Worm (Caenorhabditis elegans): ENCODE data around the gene Y37D8A.19.

The Y37D8A.19 gene

DNA sequence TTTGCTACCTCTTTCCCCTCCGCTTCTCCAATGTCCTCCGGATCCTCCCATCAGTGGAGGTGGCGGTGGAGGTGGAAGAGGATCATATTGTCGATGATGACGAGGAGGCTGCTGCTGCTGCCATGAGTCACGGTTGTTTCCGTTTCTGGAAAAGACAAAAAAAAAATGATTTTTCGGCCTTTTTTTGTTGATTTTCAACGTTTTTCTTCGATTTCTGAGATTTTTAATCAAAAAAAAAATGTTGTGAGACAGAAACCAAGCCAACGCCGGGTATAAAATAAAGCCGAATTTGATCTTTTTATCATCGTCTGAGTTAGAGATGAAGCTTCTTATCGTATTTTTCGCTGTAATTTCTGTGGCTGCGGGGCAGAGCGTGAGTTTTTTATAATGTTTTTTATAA lies at the start of gene Y37D8A.19:
Gene Y37D8A.19 (plus strand): TSS at position 301 of the 400 bp plus-strand sequence.
- TF ChIP-seq sdc-2 (tag; optimal IDR thresholded peaks at IDR 0.05), result no peak
- no peak for TF ChIP-seq ceh-2 (tag; optimal IDR thresholded peaks at IDR 0.05)
- no peak for TF ChIP-seq ahr-1 (tag; optimal IDR thresholded peaks at IDR 0.05)
- TF ChIP-seq fkh-10 (GFP tag; optimal IDR thresholded peaks at IDR 0.05), result no peak
- no peak for TF ChIP-seq pros-1 (tag; optimal IDR thresholded peaks at IDR 0.05)
- no peak for TF ChIP-seq nhr-232 (tag; optimal IDR thresholded peaks at IDR 0.05)
- TF ChIP-seq zip-5 (tag; optimal IDR thresholded peaks at IDR 0.05), result no peak
- TF ChIP-seq dmd-4 (tag; optimal IDR thresholded peaks at IDR 0.05; ENCODE audit: borderline replicate concordance), result no peak
- TF ChIP-seq ceh-45 (GFP tag; IDR thresholded peaks at IDR 0.05), result no peak
- no peak for TF ChIP-seq tbx-2 (tag; optimal IDR thresholded peaks at IDR 0.05)
- no peak for TF ChIP-seq nfya-1 (tag; optimal IDR thresholded peaks at IDR 0.05)
- TF ChIP-seq pax-1 (tag; optimal IDR thresholded peaks at IDR 0.05), result no peak
- no peak for TF ChIP-seq lim-6 (tag; optimal IDR thresholded peaks at IDR 0.05)
- TF ChIP-seq pha-4 (tag; optimal IDR thresholded peaks at IDR 0.05), result no peak
- TF ChIP-seq ceh-30 (tag; optimal IDR thresholded peaks at IDR 0.05), result no peak
- no peak for TF ChIP-seq elt-4 (tag; optimal IDR thresholded peaks at IDR 0.05)

- TF ChIP-seq nfya-1 (tag; optimal IDR thresholded peaks at IDR 0.05) (no peak), rnt-1 (tag; optimal IDR thresholded peaks at IDR 0.05) (no peak), ceh-31 (tag; optimal IDR thresholded peaks at IDR 0.05) (no peak), hlh-8 (tag; optimal IDR thresholded peaks at IDR 0.05) (no peak), gmeb-2 (tag; optimal IDR thresholded peaks at IDR 0.05) (no peak), F13H6.1 (tag; optimal IDR thresholded peaks at IDR 0.05) (no peak), ttx-3 (tag; optimal IDR thresholded peaks at IDR 0.05) (no peak), pax-1 (tag; optimal IDR thresholded peaks at IDR 0.05) (no peak), K09A11.1 (tag; optimal IDR thresholded peaks at IDR 0.05; ENCODE audit: insufficient read depth) (no peak), hlh-15 (tag; optimal IDR thresholded peaks at IDR 0.05) (no peak), unc-42 (tag; optimal IDR thresholded peaks at IDR 0.05) (no peak), ref-2 (tag; optimal IDR thresholded peaks at IDR 0.05) (no peak), unc-86 (tag; optimal IDR thresholded peaks at IDR 0.05) (no peak), unc-3 (GFP tag; conservative IDR thresholded peaks at IDR 0.05) (no peak), unc-3 (tag; optimal IDR thresholded peaks at IDR 0.05) (no peak), fkh-6 (tag; optimal IDR thresholded peaks at IDR 0.05) (no peak)
Measured at ce11 chrIII:12880704-12881103, 49.0 kb upstream of the Y37D8A.19 start.

- TF ChIP-seq tbx-2 (tag; optimal IDR thresholded peaks at IDR 0.05) (no peak), ref-2 (tag; optimal IDR thresholded peaks at IDR 0.05) (no peak), ceh-24 (tag; optimal IDR thresholded peaks at IDR 0.05) (no peak), sdc-2 (tag; optimal IDR thresholded peaks at IDR 0.05) (no peak), Y22D7AL.16 (tag; optimal IDR thresholded peaks at IDR 0.05) (no peak), syd-9 (tag; optimal IDR thresholded peaks at IDR 0.05) (no peak), hlh-6 (tag; optimal IDR thresholded peaks at IDR 0.05) (no peak), pqm-1 (tag; optimal IDR thresholded peaks at IDR 0.05) (no peak), mec-3 (tag; optimal IDR thresholded peaks at IDR 0.05; ENCODE audit: borderline replicate concordance) (no peak), npax-4 (tag; optimal IDR thresholded peaks at IDR 0.05) (no peak), zip-5 (tag; optimal IDR thresholded peaks at IDR 0.05) (no peak), ama-1 (optimal IDR thresholded peaks at IDR 0.05) (no peak), C38D4.7 (GFP tag; optimal IDR thresholded peaks at IDR 0.05) (no peak), nfya-1 (tag; optimal IDR thresholded peaks at IDR 0.05) (no peak), elt-2 (tag; optimal IDR thresholded peaks at IDR 0.05) (no peak), lin-11 (tag; optimal IDR thresholded peaks at IDR 0.05) (no peak), nhr-232 (tag; optimal IDR thresholded peaks at IDR 0.05) (no peak), odd-2 (tag; optimal IDR thresholded peaks at IDR 0.05) (no peak), K02D7.2 (tag; optimal IDR thresholded peaks at IDR 0.05) (no peak)
Measured at ce11 chrIII:12885153-12885552, 44.5 kb upstream of the Y37D8A.19 start.
